Worm (Caenorhabditis elegans) whole organism, early embryonic: ENCODE results near the gene nhr-237.

Source experiments
- ama-1 ChIP-seq: fragments of 150-350 bp; optimal IDR thresholded peaks from 2 replicates; lab custom pipeline; 2014
- hmg-4 ChIP-seq: fragments of 200-800 bp; sonication (Bioruptor generic); optimal IDR thresholded peaks from 2 replicates; lab custom pipeline; 2018; ENCODE audit warnings: mild to moderate bottlenecking, missing genetic modification characterization, missing compliant biosample characterization
- hnd-1 ChIP-seq: sonication (generic microtip); optimal IDR thresholded peaks from 2 replicates; lab custom pipeline; 2016; ENCODE audit warnings: missing genetic modification characterization, missing compliant biosample characterization

DNA sequence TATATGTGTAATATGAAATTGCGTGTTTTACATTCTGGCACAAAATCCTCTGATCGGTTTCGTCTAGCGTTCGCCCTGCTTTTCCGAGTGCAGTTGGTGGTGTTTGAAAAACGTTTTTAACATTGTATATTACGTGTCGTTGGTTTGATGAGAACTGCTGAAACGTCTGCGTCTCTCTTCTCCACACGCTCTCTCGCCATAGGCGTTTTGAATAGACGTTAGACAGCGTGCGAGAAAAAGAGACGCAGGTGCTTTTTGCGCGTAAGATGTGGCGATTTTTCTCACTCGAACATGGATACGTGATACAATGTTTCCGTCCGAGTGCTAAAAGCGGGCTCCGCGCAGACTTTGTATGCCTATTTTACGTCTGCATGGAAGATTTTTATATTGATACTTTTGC, 6.1 kb downstream of the nhr-237 start:
- no peak for TF ChIP-seq hnd-1 (tag; lab: Kevin White, UChicago)
- TF ChIP-seq hmg-4 (GFP tag; lab: Kevin White, UChicago): no peak
- TF ChIP-seq ama-1 (lab: Kevin White, UChicago): no peak
